Worm (Caenorhabditis elegans) whole organism, L4/young adult: ENCODE data around the gene EEED8.4.

ENCODE experiments used
- W03F9.2 ChIP-seq: fragments of 150-350 bp; optimal IDR thresholded peaks from 2 replicates; lab custom pipeline; 2014; ENCODE audit warnings: missing biosample characterization, missing genetic modification characterization
- him-1 ChIP-seq: sonication (generic microtip); optimal IDR thresholded peaks from 2 replicates; lab custom pipeline; 2016; ENCODE audit warnings: missing genotype, missing genetic modification reagents, missing genetic modification characterization, missing compliant biosample characterization

- TF ChIP-seq W03F9.2 (no peak), him-1 (tag; lab: Kevin White, UChicago) (no peak)
Observed at ce11 chrII:5374967-5375366, 34.2 kb upstream of the EEED8.4 start, which contains the start of gene algn-2.
